Fruit fly (Drosophila melanogaster): Measurements from ENCODE around the gene smog.

Gene smog

DNA sequence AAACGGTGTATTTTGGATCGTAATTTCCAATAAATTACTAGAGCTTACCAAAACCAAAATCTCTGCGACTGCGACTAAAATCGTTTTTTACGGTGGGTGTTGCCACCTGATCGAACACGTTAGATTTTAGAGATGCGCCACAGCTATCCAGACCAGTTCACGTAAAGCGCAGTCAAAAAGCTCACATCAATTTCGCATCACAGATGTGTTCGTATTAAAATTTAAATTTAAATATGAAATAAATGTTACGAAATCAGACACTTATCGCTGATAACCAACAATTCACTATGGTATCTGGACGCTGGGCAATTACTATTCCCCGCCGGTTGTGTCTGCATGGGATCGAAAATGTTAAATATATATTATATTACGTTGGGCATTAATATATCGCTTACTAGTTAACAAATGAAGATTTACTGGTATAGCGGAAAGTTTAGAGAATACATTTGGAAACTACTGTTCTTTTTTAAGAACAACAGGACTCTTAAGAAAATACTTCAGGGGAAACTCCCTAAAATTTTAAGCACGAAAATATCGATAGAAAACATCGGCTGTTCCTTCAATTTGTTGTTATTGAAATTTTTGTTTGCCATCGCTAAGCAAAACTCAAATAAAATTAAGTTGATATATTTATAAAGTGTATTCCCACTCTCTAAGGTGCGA is 5.3 kb upstream of the smog start, which contains the start of the genes mxt and CG11927 (continued):
- TF ChIP-seq CG16863 (GFP tag; optimal IDR thresholded peaks at IDR 0.05) (no peak), org-1 (GFP tag; optimal IDR thresholded peaks at IDR 0.05) (no peak), CG15696 (tag; optimal IDR thresholded peaks at IDR 0.05) (peak; percentile 23), Ets97D (GFP tag; optimal IDR thresholded peaks at IDR 0.05) (peak; percentile 41), Sry-β (GFP tag; optimal IDR thresholded peaks at IDR 0.05) (peak; percentile 88), fd102C (GFP tag; optimal IDR thresholded peaks at IDR 0.05) (no peak), CG30431 (GFP tag; optimal IDR thresholded peaks at IDR 0.05) (peak; percentile 20), ATbp (GFP tag; optimal IDR thresholded peaks at IDR 0.05) (no peak), Atf-2 (GFP tag; optimal IDR thresholded peaks at IDR 0.05) (no peak), Neu2 (GFP tag; optimal IDR thresholded peaks at IDR 0.05; ENCODE audit: borderline replicate concordance) (no peak), zfh2 (GFP tag; optimal IDR thresholded peaks at IDR 0.05) (peak; percentile 65), corto (GFP tag; optimal IDR thresholded peaks at IDR 0.05) (no peak), CG3281 (GFP tag; optimal IDR thresholded peaks at IDR 0.05) (no peak), B-H2 (GFP tag; optimal IDR thresholded peaks at IDR 0.05) (peak; percentile 22), hkb (optimal IDR thresholded peaks at IDR 0.05) (no peak), hkb (GFP tag; IDR thresholded peaks at IDR 0.05) (no peak), bcd (GFP tag; optimal IDR thresholded peaks at IDR 0.05) (no peak), usp (GFP tag; optimal IDR thresholded peaks at IDR 0.05) (no peak), CG11247 (GFP tag; IDR thresholded peaks at IDR 0.05) (peak; percentile 53), Hmx (GFP tag; optimal IDR thresholded peaks at IDR 0.05) (no peak), Gug (GFP tag; IDR thresholded peaks at IDR 0.05) (peak; percentile 83), so (GFP tag; IDR thresholded peaks at IDR 0.05) (no peak), CG3163 (GFP tag; optimal IDR thresholded peaks at IDR 0.05) (peak; percentile 15), schlank (tag; optimal IDR thresholded peaks at IDR 0.05) (no peak), klu (GFP tag; IDR thresholded peaks at IDR 0.05) (no peak), esg (GFP tag; conservative IDR thresholded peaks at IDR 0.05) (peak; percentile 30; the same call in 1 of the 2 replicates), Chrac-16 (GFP tag; optimal IDR thresholded peaks at IDR 0.05) (peak; percentile 61), tup (GFP tag; optimal IDR thresholded peaks at IDR 0.05) (no peak), dpn (GFP tag; optimal IDR thresholded peaks at IDR 0.05) (peak; percentile 58 to 60), CG5180 (GFP tag; optimal IDR thresholded peaks at IDR 0.05) (no peak), CG12391 (tag; optimal IDR thresholded peaks at IDR 0.05) (peak; percentile 52), Dfd (GFP tag; optimal IDR thresholded peaks at IDR 0.05) (no peak), mirr (GFP tag; optimal IDR thresholded peaks at IDR 0.05) (no peak), HmgZ (tag; optimal IDR thresholded peaks at IDR 0.05) (peak; percentile 36), CG11093 (GFP tag; IDR thresholded peaks at IDR 0.05) (0 out of 3 replicates have a peak, but pooled peaks have one; percentile 31), da (GFP tag; optimal IDR thresholded peaks at IDR 0.05) (no peak), CG34376 (GFP tag; optimal IDR thresholded peaks at IDR 0.05) (no peak), CG43689 (GFP tag; IDR thresholded peaks at IDR 0.05) (no peak), CG18011 (GFP tag; optimal IDR thresholded peaks at IDR 0.05) (no peak), CG1603 (tag; optimal IDR thresholded peaks at IDR 0.05) (no peak), Sin3A (optimal IDR thresholded peaks at IDR 0.05) (no peak), HLHmδ (GFP tag; optimal IDR thresholded peaks at IDR 0.05) (no peak), CG8924 (tag; optimal IDR thresholded peaks at IDR 0.05) (peak; percentile 56), unc-4 (GFP tag; IDR thresholded peaks at IDR 0.05; ENCODE audit: partially characterized antibody) (peak; percentile 87), ken (GFP tag; IDR thresholded peaks at IDR 0.05) (peak; percentile 64; the same call in 2 of the 3 replicates), HmgD (GFP tag; optimal IDR thresholded peaks at IDR 0.05) (no peak), CG17328 (GFP tag; IDR thresholded peaks at IDR 0.05) (0 out of 2 replicates have a peak, but pooled peaks have one; percentile 20), CG2678 (tag; optimal IDR thresholded peaks at IDR 0.05) (no peak), CG10366 (GFP tag; IDR thresholded peaks at IDR 0.05) (peak; percentile 59), CG31365 (tag; optimal IDR thresholded peaks at IDR 0.05) (no peak), jigr1 (GFP tag; IDR thresholded peaks at IDR 0.05) (no peak)
